Worm (Caenorhabditis elegans): ENCODE measurements around the gene dpy-22.

dpy-22 gene

ce11 chrX:9846975-9847374 is 24.9 kb upstream of the dpy-22 start, which contains the start of gene vab-15:
TSS of gene vab-15 (plus strand) at chrX:9847275.
- no peak for TF ChIP-seq ceh-8 (GFP tag; optimal IDR thresholded peaks at IDR 0.05)
- TF ChIP-seq ztf-4 (tag; optimal IDR thresholded peaks at IDR 0.05), result no peak
- no peak for TF ChIP-seq mdl-1 (tag; optimal IDR thresholded peaks at IDR 0.05)
- TF ChIP-seq nhr-28 (tag; optimal IDR thresholded peaks at IDR 0.05), result no peak
- no peak for TF ChIP-seq sptf-1 (tag; optimal IDR thresholded peaks at IDR 0.05)
- no peak for TF ChIP-seq lin-15B (tag; optimal IDR thresholded peaks at IDR 0.05)
- TF ChIP-seq lin-35 (GFP tag; optimal IDR thresholded peaks at IDR 0.05), result no peak
- TF ChIP-seq mep-1 (tag; optimal IDR thresholded peaks at IDR 0.05), result no peak
- no peak for TF ChIP-seq nhr-237 (tag; optimal IDR thresholded peaks at IDR 0.05)
- TF ChIP-seq hlh-17 (GFP tag; optimal IDR thresholded peaks at IDR 0.05; ENCODE audit: borderline replicate concordance), result no peak

- TF ChIP-seq rnt-1 (tag; optimal IDR thresholded peaks at IDR 0.05), result peak; percentile 67
- peak; percentile 99 for TF ChIP-seq vab-15 (tag; optimal IDR thresholded peaks at IDR 0.05)
- no peak for TF ChIP-seq jun-1 (tag; optimal IDR thresholded peaks at IDR 0.05)
- no peak for TF ChIP-seq lin-15B (tag; optimal IDR thresholded peaks at IDR 0.05)
- no peak for TF ChIP-seq efl-3 (GFP tag; optimal IDR thresholded peaks at IDR 0.05)
- no peak for TF ChIP-seq skn-1 (tag; optimal IDR thresholded peaks at IDR 0.05)
- TF ChIP-seq ces-1 (GFP tag; optimal IDR thresholded peaks at IDR 0.05), result no peak
- TF ChIP-seq lir-3 (tag; optimal IDR thresholded peaks at IDR 0.05; ENCODE audit: poor library complexity), result no peak
- TF ChIP-seq nhr-71 (tag; optimal IDR thresholded peaks at IDR 0.05), result peak; percentile 24
- TF ChIP-seq snpc-4 (tag; optimal IDR thresholded peaks at IDR 0.05), result no peak
- TF ChIP-seq nhr-19 (GFP tag; conservative IDR thresholded peaks at IDR 0.05), result 0 out of 2 replicates have a peak, but pooled peaks have one; percentile 11
- no peak for TF ChIP-seq zip-4 (GFP tag; optimal IDR thresholded peaks at IDR 0.05)
- TF ChIP-seq snu-23 (GFP tag; optimal IDR thresholded peaks at IDR 0.05), result no peak
- no peak for TF ChIP-seq nhr-12 (tag; optimal IDR thresholded peaks at IDR 0.05)
- TF ChIP-seq ztf-11 (tag; optimal IDR thresholded peaks at IDR 0.05), result no peak
- TF ChIP-seq egl-13 (tag; optimal IDR thresholded peaks at IDR 0.05), result no peak
- no peak for TF ChIP-seq unc-62 (GFP tag; optimal IDR thresholded peaks at IDR 0.05)
- TF ChIP-seq lin-13 (GFP tag; optimal IDR thresholded peaks at IDR 0.05), result no peak
- no peak for TF ChIP-seq unc-98 (GFP tag; IDR thresholded peaks at IDR 0.05)
- peak; percentile 36 for TF ChIP-seq lin-14 (GFP tag; optimal IDR thresholded peaks at IDR 0.05)
- TF ChIP-seq pax-3 (tag; optimal IDR thresholded peaks at IDR 0.05), result no peak
- peak; percentile 30 to 74 for TF ChIP-seq lsy-2 (tag; optimal IDR thresholded peaks at IDR 0.05)
- TF ChIP-seq hlh-17 (GFP tag; optimal IDR thresholded peaks at IDR 0.05; ENCODE audit: borderline replicate concordance), result no peak
- TF ChIP-seq isw-1 (GFP tag; IDR thresholded peaks at IDR 0.05), result no peak
These were observed 23.8 kb upstream of the dpy-22 start for ce11 chrX:9845916-9846315.

ce11 chrX:9843568-9843967 is 21.5 kb upstream of the dpy-22 start:
- peak; percentile 7 for TF ChIP-seq lin-14 (GFP tag; optimal IDR thresholded peaks at IDR 0.05)
- no peak for TF ChIP-seq pag-3 (tag; optimal IDR thresholded peaks at IDR 0.05; ENCODE audit: borderline replicate concordance, insufficient read depth)
- peak; percentile 46 for TF ChIP-seq rnt-1 (tag; optimal IDR thresholded peaks at IDR 0.05)

- TF ChIP-seq ces-1 (GFP tag; optimal IDR thresholded peaks at IDR 0.05), result no peak
- peak; percentile 45 for TF ChIP-seq lin-14 (GFP tag; optimal IDR thresholded peaks at IDR 0.05)
- peak; percentile 25 for TF ChIP-seq nhr-71 (tag; optimal IDR thresholded peaks at IDR 0.05)
- peak; percentile 81 for TF ChIP-seq rnt-1 (tag; optimal IDR thresholded peaks at IDR 0.05)
These were observed 20.0 kb upstream of the dpy-22 start for ce11 chrX:9842102-9842501.

ce11 chrX:9840864-9841263 is 18.8 kb upstream of the dpy-22 start:
- TF ChIP-seq lin-39 (tag; optimal IDR thresholded peaks at IDR 0.05), result peak; percentile 72
- TF ChIP-seq rnt-1 (tag; optimal IDR thresholded peaks at IDR 0.05), result peak; percentile 78
- TF ChIP-seq lsy-2 (tag; optimal IDR thresholded peaks at IDR 0.05), result peak in 1 of 2 experiments; percentile 5
- no peak for TF ChIP-seq ceh-90 (tag; optimal IDR thresholded peaks at IDR 0.05)
- TF ChIP-seq lin-14 (GFP tag; optimal IDR thresholded peaks at IDR 0.05), result peak; percentile 35
- peak; percentile 45 for TF ChIP-seq nhr-71 (tag; optimal IDR thresholded peaks at IDR 0.05)
- TF ChIP-seq skn-1 (tag; optimal IDR thresholded peaks at IDR 0.05), result no peak

All from whole organism, L1 larva.